Fruit fly (Drosophila melanogaster) whole organism, embryonic: ENCODE measurements around the gene CG4424.

Experiments
- CG10959 ChIP-seq: fragments of 200-800 bp; sonication (Bioruptor generic); IDR thresholded peaks from 2 replicates; pipeline ENCODE4 v1.3.6; 2022; ENCODE audit warnings: missing biosample characterization, missing genetic modification characterization
- CG11560 ChIP-seq: fragments of 200-800 bp; sonication (Bioruptor generic); IDR thresholded peaks from 3 replicates; pipeline ENCODE4 v1.3.6; 2022; ENCODE audit warnings: missing biosample characterization, missing genetic modification characterization
- CG1233 ChIP-seq: fragments of 200-800 bp; sonication (Bioruptor generic); optimal IDR thresholded peaks from 4 replicates; lab custom pipeline; 2018; ENCODE audit warnings: missing biosample characterization, mild to moderate bottlenecking, missing genetic modification characterization
- CG12659 ChIP-seq: fragments of 200-800 bp; sonication (Bioruptor generic); optimal IDR thresholded peaks from 3 replicates; lab custom pipeline; 2017; ENCODE audit warnings: mild to moderate bottlenecking, missing biosample characterization, missing genetic modification reagents, missing genetic modification characterization
- CG15601 ChIP-seq: fragments of 200-800 bp; sonication (Bioruptor generic); optimal IDR thresholded peaks from 3 replicates; lab custom pipeline; 2019; ENCODE audit warnings: missing biosample characterization, mild to moderate bottlenecking, missing genetic modification characterization, moderate library complexity
- CG1647 ChIP-seq: fragments of 200-800 bp; sonication (Bioruptor generic); optimal IDR thresholded peaks from 3 replicates; lab custom pipeline; 2016; ENCODE audit warnings: missing biosample characterization, missing genetic modification characterization
- CG18262 ChIP-seq: fragments of 200-800 bp; optimal IDR thresholded peaks from 3 replicates; lab custom pipeline; 2019; ENCODE audit warnings: missing biosample characterization, mild to moderate bottlenecking, missing genetic modification characterization, moderate library complexity
- CG2199 ChIP-seq: fragments of 200-800 bp; sonication (Bioruptor generic); IDR thresholded peaks from 3 replicates; pipeline ENCODE4 v1.3.6; 2022; ENCODE audit warnings: missing biosample characterization, missing genetic modification characterization
- CG2875 ChIP-seq: fragments of 200-800 bp; sonication (Bioruptor generic); optimal IDR thresholded peaks from 2 replicates; lab custom pipeline; 2017; ENCODE audit warnings: missing biosample characterization, mild to moderate bottlenecking, missing genetic modification characterization, missing genetic modification reagents
- CG2889 ChIP-seq: fragments of 200-800 bp; sonication (Bioruptor generic); IDR thresholded peaks from 3 replicates; pipeline ENCODE4 v1.3.6; 2022; ENCODE audit warnings: missing biosample characterization, missing genetic modification characterization
- CG3838 ChIP-seq: fragments of 200-800 bp; sonication (Bioruptor generic); optimal IDR thresholded peaks from 3 replicates; lab custom pipeline; 2016; ENCODE audit warnings: missing biosample characterization, missing genetic modification characterization
- CG3995 ChIP-seq: fragments of 200-800 bp; sonication (Bioruptor generic); optimal IDR thresholded peaks from 3 replicates; lab custom pipeline; 2016; ENCODE audit warnings: missing biosample characterization, missing genetic modification characterization
- CG4730 ChIP-seq: fragments of 200-800 bp; sonication (Bioruptor generic); IDR thresholded peaks from 2 replicates; pipeline ENCODE4 v1.3.6; 2022; ENCODE audit warnings: missing biosample characterization, missing genetic modification characterization
- CG4854 ChIP-seq: fragments of 200-800 bp; sonication (Bioruptor generic); optimal IDR thresholded peaks from 2 replicates; lab custom pipeline; 2016; ENCODE audit warnings: missing biosample characterization, missing genetic modification characterization, inconsistent platforms
- CG6654 ChIP-seq: fragments of 200-800 bp; sonication (Bioruptor generic); optimal IDR thresholded peaks from 2 replicates; lab custom pipeline; 2017; ENCODE audit warnings: missing biosample characterization, mild to moderate bottlenecking, missing genetic modification characterization
- CG7357 ChIP-seq: fragments of 200-800 bp; sonication (Bioruptor generic); IDR thresholded peaks from 3 replicates; pipeline ENCODE4 v1.3.6; 2022; ENCODE audit warnings: missing biosample characterization, missing genetic modification characterization
- CG7745 ChIP-seq: fragments of 200-800 bp; sonication (Bioruptor generic); optimal IDR thresholded peaks from 2 replicates; lab custom pipeline; 2018; ENCODE audit warnings: missing biosample characterization, mild to moderate bottlenecking, missing genetic modification characterization, moderate library complexity
- CG7839 ChIP-seq: fragments of 200-800 bp; sonication (Bioruptor generic); optimal IDR thresholded peaks from 3 replicates; lab custom pipeline; 2018; ENCODE audit warnings: missing biosample characterization, mild to moderate bottlenecking, missing genetic modification characterization, moderate library complexity
- CG8359 ChIP-seq: fragments of 200-800 bp; sonication (Bioruptor generic); optimal IDR thresholded peaks from 2 replicates; lab custom pipeline; 2017; ENCODE audit warnings: missing biosample characterization, mild to moderate bottlenecking, missing genetic modification characterization, borderline replicate concordance
- CG8478 ChIP-seq: fragments of >200 bp; optimal IDR thresholded peaks from 2 replicates; lab custom pipeline; 2018
- CG8924 ChIP-seq: fragments of 200-800 bp; optimal IDR thresholded peaks from 3 replicates; lab custom pipeline; 2019; ENCODE audit warnings: missing biosample characterization, mild to moderate bottlenecking, missing genetic modification characterization, moderate library complexity
- CG9817 ChIP-seq: fragments of 200-800 bp; sonication (Bioruptor generic); optimal IDR thresholded peaks from 2 replicates; lab custom pipeline; 2018; ENCODE audit warnings: missing biosample characterization, mild to moderate bottlenecking, missing genetic modification characterization, moderate library complexity
- Chrac-16 ChIP-seq: fragments of 200-800 bp; sonication (Bioruptor generic); optimal IDR thresholded peaks from 3 replicates; lab custom pipeline; 2016; ENCODE audit warnings: missing biosample characterization, missing genetic modification characterization
- Dbx ChIP-seq: fragments of 200-800 bp; sonication (Bioruptor generic); IDR thresholded peaks from 3 replicates; pipeline ENCODE4 v1.3.6; 2022; ENCODE audit warnings: missing biosample characterization, missing genetic modification characterization
- Deaf1 ChIP-seq: fragments of 200-800 bp; optimal IDR thresholded peaks from 3 replicates; lab custom pipeline; 2019; ENCODE audit warnings: missing biosample characterization, mild to moderate bottlenecking, missing genetic modification characterization, moderate library complexity
- Dp ChIP-seq: fragments of 200-800 bp; sonication (Bioruptor generic); optimal IDR thresholded peaks from 2 replicates; lab custom pipeline; 2018; ENCODE audit warnings: missing biosample characterization, mild to moderate bottlenecking, missing genetic modification characterization, moderate library complexity
- HLHmδ ChIP-seq: fragments of 200-800 bp; sonication (Bioruptor generic); optimal IDR thresholded peaks from 2 replicates; lab custom pipeline; 2018; ENCODE audit warnings: missing biosample characterization, mild to moderate bottlenecking, missing genetic modification characterization, moderate library complexity
- Hsf ChIP-seq: fragments of 200-800 bp; sonication (Bioruptor generic); optimal IDR thresholded peaks from 3 replicates; lab custom pipeline; 2016; ENCODE audit warnings: missing biosample characterization, missing genetic modification characterization
- Kr ChIP-seq: fragments of 200-800 bp; sonication (Bioruptor generic); optimal IDR thresholded peaks from 2 replicates; lab custom pipeline; 2017; ENCODE audit warnings: missing biosample characterization, mild to moderate bottlenecking, missing genetic modification characterization
- MBD-R2 ChIP-seq: fragments of 200-800 bp; sonication (Bioruptor generic); IDR thresholded peaks from 2 replicates; pipeline ENCODE4 v1.3.6; 2022; ENCODE audit warnings: missing biosample characterization, missing genetic modification characterization
- Meics ChIP-seq: fragments of 200-800 bp; sonication (Bioruptor generic); optimal IDR thresholded peaks from 2 replicates; lab custom pipeline; 2017; ENCODE audit warnings: missing biosample characterization, mild to moderate bottlenecking, missing genetic modification characterization
- Oli ChIP-seq: fragments of 200-800 bp; sonication (Bioruptor generic); optimal IDR thresholded peaks from 2 replicates; lab custom pipeline; 2018; ENCODE audit warnings: missing biosample characterization, mild to moderate bottlenecking, missing genetic modification characterization, moderate library complexity
- Stat92E ChIP-seq, 3 experiments: fragments of >200 bp in 2 of 3; fragments of 200-800 bp in 1 of 3; sonication (Bioruptor generic) in 1 of 3; optimal IDR thresholded peaks; 2 replicates each; lab custom pipeline; 2017 to 2019; ENCODE audit warnings: missing biosample characterization in 3 of 3, missing genetic modification characterization in 3 of 3, mild to moderate bottlenecking in 1 of 3, moderate library complexity in 1 of 3
- ash1 ChIP-seq: fragments of 200-800 bp; sonication (Bioruptor generic); optimal IDR thresholded peaks from 2 replicates; lab custom pipeline; 2018; ENCODE audit warnings: missing biosample characterization, mild to moderate bottlenecking, missing genetic modification characterization
- bsh ChIP-seq, 2 experiments: fragments of 200-800 bp; sonication (Bioruptor generic); optimal IDR thresholded peaks; 2 replicates each; lab custom pipeline; 2017 to 2018; ENCODE audit warnings: mild to moderate bottlenecking in 2 of 2, missing biosample characterization in 2 of 2, missing genetic modification characterization in 2 of 2, moderate library complexity in 1 of 2
- cwo ChIP-seq: fragments of 200-800 bp; sonication (Bioruptor generic); optimal IDR thresholded peaks from 3 replicates; lab custom pipeline; 2017; ENCODE audit warnings: missing biosample characterization, missing genetic modification characterization, mild to moderate bottlenecking, moderate library complexity, missing genetic modification reagents
- fd96Cb ChIP-seq: fragments of 200-800 bp; sonication (Bioruptor generic); optimal IDR thresholded peaks from 2 replicates; lab custom pipeline; 2018; ENCODE audit warnings: missing biosample characterization, mild to moderate bottlenecking, missing genetic modification characterization, moderate library complexity
- hbn ChIP-seq: fragments of 200-800 bp; sonication (Bioruptor generic); IDR thresholded peaks from 2 replicates; pipeline ENCODE4 v1.3.6; 2022; ENCODE audit warnings: missing biosample characterization, missing genetic modification characterization; ENCODE audit not compliant: partially characterized antibody
- jing ChIP-seq: fragments of 200-800 bp; sonication (Bioruptor generic); optimal IDR thresholded peaks from 2 replicates; lab custom pipeline; 2018; ENCODE audit warnings: missing biosample characterization, mild to moderate bottlenecking, missing genetic modification characterization
- kay ChIP-seq: fragments of 200-800 bp; sonication (Bioruptor generic); optimal IDR thresholded peaks from 2 replicates; lab custom pipeline; 2016; ENCODE audit warnings: missing biosample characterization, missing genetic modification characterization
- lbe ChIP-seq: fragments of 200-800 bp; sonication (Bioruptor generic); optimal IDR thresholded peaks from 2 replicates; lab custom pipeline; 2016; ENCODE audit warnings: missing biosample characterization, mild to moderate bottlenecking, missing genetic modification characterization
- mirr ChIP-seq: fragments of 200-800 bp; sonication (Bioruptor generic); optimal IDR thresholded peaks from 3 replicates; lab custom pipeline; 2018; ENCODE audit warnings: missing biosample characterization, mild to moderate bottlenecking, missing genetic modification characterization
- p53 ChIP-seq: fragments of 200-800 bp; sonication (Bioruptor generic); optimal IDR thresholded peaks from 2 replicates; lab custom pipeline; 2016; ENCODE audit warnings: missing biosample characterization, missing genetic modification characterization
- run ChIP-seq: fragments of 200-800 bp; sonication (Bioruptor generic); optimal IDR thresholded peaks from 3 replicates; lab custom pipeline; 2018; ENCODE audit warnings: missing biosample characterization, mild to moderate bottlenecking, missing genetic modification characterization
- salm ChIP-seq: fragments of 200-800 bp; sonication (Bioruptor generic); optimal IDR thresholded peaks from 2 replicates; lab custom pipeline; 2018; ENCODE audit warnings: missing biosample characterization, mild to moderate bottlenecking, missing genetic modification characterization
- tna ChIP-seq: fragments of 200-800 bp; sonication (Bioruptor generic); IDR thresholded peaks from 2 replicates; pipeline ENCODE4 v1.3.6; 2022; ENCODE audit warnings: missing biosample characterization, missing genetic modification characterization; ENCODE audit not compliant: partially characterized antibody
- toy ChIP-seq: fragments of 200-800 bp; sonication (Bioruptor generic); IDR thresholded peaks from 2 replicates; pipeline ENCODE4 v1.3.6; 2022; ENCODE audit warnings: missing biosample characterization, missing genetic modification characterization
- wdn ChIP-seq: fragments of 200-800 bp; sonication (Bioruptor generic); IDR thresholded peaks from 2 replicates; pipeline ENCODE4 v1.3.6; 2022; ENCODE audit warnings: missing biosample characterization, missing genetic modification characterization
- zen ChIP-seq: fragments of 200-800 bp; sonication (Bioruptor generic); optimal IDR thresholded peaks from 3 replicates; lab custom pipeline; 2018; ENCODE audit warnings: missing biosample characterization, mild to moderate bottlenecking, missing genetic modification characterization, moderate library complexity

CG4424 gene

DNA sequence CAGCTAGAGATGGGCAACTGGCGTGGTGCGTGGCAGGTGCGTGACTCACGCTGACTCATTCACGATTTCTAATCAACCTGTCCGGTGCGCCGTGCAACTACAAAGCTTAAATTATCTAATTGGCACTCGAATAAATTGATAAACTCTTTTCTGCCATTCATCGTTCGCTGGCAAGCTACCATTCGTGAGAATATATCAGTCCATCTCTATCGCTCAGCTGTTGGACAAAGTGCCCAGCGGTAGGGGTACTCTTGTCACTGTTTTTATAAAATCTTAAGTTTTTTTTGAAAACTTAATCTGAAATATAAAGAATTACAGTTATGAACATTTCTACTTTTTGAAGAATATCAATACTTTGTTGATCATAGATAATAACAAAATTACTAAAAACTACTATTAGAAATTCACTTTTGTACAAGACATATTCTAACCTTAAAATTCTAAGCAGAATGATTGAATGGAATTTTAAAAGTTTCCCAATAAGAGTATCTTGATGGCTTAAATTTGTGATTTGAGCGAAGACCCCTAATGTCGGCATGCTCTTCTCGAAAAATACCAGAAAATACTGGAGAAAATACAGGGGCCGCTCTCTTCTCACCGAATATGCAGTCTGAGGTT is 6.6 kb downstream of the CG4424 start, which contains the start of the genes PIG-L and psidin (continued):
- TF ChIP-seq lbe (GFP tag; lab: Kevin White, UChicago): no peak
- peak; percentile 40; the same call in 1 of the 2 replicates for TF ChIP-seq CG10959
- peak; percentile 5 for TF ChIP-seq Dp (GFP tag; lab: Kevin White, UChicago)
- peak; percentile 56 for TF ChIP-seq run (tag; lab: Kevin White, UChicago)
- peak; percentile 75 for TF ChIP-seq Meics (GFP tag; lab: Kevin White, UChicago)
- peak; percentile 46 for TF ChIP-seq kay (GFP tag; lab: Kevin White, UChicago)
- peak; percentile 76 for TF ChIP-seq hbn (GFP tag; lab: Robert Waterston, UW)
- peak; percentile 80 for TF ChIP-seq zen (tag; lab: Kevin White, UChicago)
- TF ChIP-seq CG7357 (GFP tag; lab: Robert Waterston, UW): peak; percentile 61; the same call in 2 of the 3 replicates
- peak; percentile 85 for TF ChIP-seq CG8924 (tag; lab: Kevin White, UChicago)
- peak; percentile 91 for TF ChIP-seq MBD-R2
- peak; percentile 69 for TF ChIP-seq CG1233
- peak; percentile 57 for TF ChIP-seq Dbx (GFP tag; lab: Robert Waterston, UW)
- TF ChIP-seq CG2875 (GFP tag; lab: Kevin White, UChicago): peak; percentile 31
- peak; percentile 71 for TF ChIP-seq CG3838 (GFP tag; lab: Kevin White, UChicago)
- peak; percentile 18 for TF ChIP-seq CG6654 (GFP tag; lab: Kevin White, UChicago)
- TF ChIP-seq Oli (tag; lab: Kevin White, UChicago): peak; percentile 82
- no peak for TF ChIP-seq mirr (GFP tag; lab: Kevin White, UChicago)
- 0 out of 3 replicates have a peak, but pooled peaks have one; percentile 47 for TF ChIP-seq CG2199 (GFP tag; lab: Robert Waterston, UW)
- TF ChIP-seq Hsf (GFP tag; lab: Kevin White, UChicago): peak; percentile 89
- TF ChIP-seq CG4730 (GFP tag; lab: Robert Waterston, UW): peak; percentile 44; the same call in 1 of the 2 replicates
- peak; percentile 78 for TF ChIP-seq CG4854 (GFP tag; lab: Kevin White, UChicago)
- no peak for TF ChIP-seq ash1 (GFP tag; lab: Kevin White, UChicago)
- peak; percentile 65; the same call in 1 of the 3 replicates for TF ChIP-seq CG2889 (GFP tag; lab: Robert Waterston, UW)
- TF ChIP-seq toy (GFP tag; lab: Robert Waterston, UW): 0 out of 2 replicates have a peak, but pooled peaks have one; percentile 37
- peak; percentile 47 for TF ChIP-seq salm
- TF ChIP-seq CG12659 (GFP tag; lab: Kevin White, UChicago): peak; percentile 90
- no peak for TF ChIP-seq HLHmδ (GFP tag; lab: Kevin White, UChicago)
- TF ChIP-seq CG11560: peak; percentile 79
- TF ChIP-seq p53 (GFP tag; lab: Kevin White, UChicago): peak; percentile 12
- TF ChIP-seq CG15601: peak; percentile 84
- TF ChIP-seq Deaf1: no peak
- TF ChIP-seq CG1647 (GFP tag; lab: Kevin White, UChicago): no peak
- TF ChIP-seq bsh (GFP tag; optimal IDR thresholded peaks at IDR 0.05; lab: Kevin White, UChicago): peak in 1 of 2 experiments; percentile 80
- TF ChIP-seq CG8478 (lab: Kevin White, UChicago): no peak
- TF ChIP-seq CG8359: no peak
- TF ChIP-seq tna (GFP tag; lab: Robert Waterston, UW): peak; percentile 78
- TF ChIP-seq Chrac-16 (GFP tag; lab: Kevin White, UChicago): peak; percentile 80
- TF ChIP-seq CG9817: peak; percentile 84
- peak; percentile 92 for TF ChIP-seq CG18262 (tag; lab: Kevin White, UChicago)
- TF ChIP-seq CG7745 (tag; lab: Kevin White, UChicago): no peak
- TF ChIP-seq jing (GFP tag; lab: Kevin White, UChicago): peak; percentile 60
- peak; percentile 96 for TF ChIP-seq CG3995
- TF ChIP-seq wdn: peak; percentile 25; the same call in 1 of the 2 replicates
- no peak for TF ChIP-seq Kr (GFP tag; lab: Kevin White, UChicago)
- TF ChIP-seq Stat92E (GFP tag; optimal IDR thresholded peaks at IDR 0.05; lab: Kevin White, UChicago): peak in 1 of 3 experiments; percentile 77
- TF ChIP-seq fd96Cb (tag; lab: Kevin White, UChicago): peak; percentile 72
- TF ChIP-seq cwo (GFP tag; lab: Kevin White, UChicago): peak; percentile 43
- peak; percentile 88 for TF ChIP-seq CG7839 (tag; lab: Kevin White, UChicago)
